Fruit fly (Drosophila melanogaster): ENCODE measurements around the gene CG15544.
A peak's percentile ranks its signal among the peaks of the same experiment; 100 is the strongest.

The CG15544 gene

dm6 chr3R:30797323-30797911, 30.2 kb upstream of the CG15544 start (continued):
- TF ChIP-seq chm (GFP tag; IDR thresholded peaks at IDR 0.05) (no peak), NC2β (GFP tag; optimal IDR thresholded peaks at IDR 0.05) (no peak), B-H1 (GFP tag; IDR thresholded peaks at IDR 0.05) (peak; percentile 49), CG3838 (GFP tag; optimal IDR thresholded peaks at IDR 0.05) (no peak), Hr3 (GFP tag; optimal IDR thresholded peaks at IDR 0.05) (peak; percentile 35), lov (optimal IDR thresholded peaks at IDR 0.05) (no peak), lov (GFP tag; IDR thresholded peaks at IDR 0.05) (no peak), sug (tag; optimal IDR thresholded peaks at IDR 0.05) (peak; percentile 45), sens (GFP tag) (peak; percentile 71), pan (optimal IDR thresholded peaks at IDR 0.05) (no peak), pan (GFP tag; optimal IDR thresholded peaks at IDR 0.05 in 1 of 2, IDR thresholded peaks at IDR 0.05 in 1 of 2) (peak in 1 of 2 experiments; percentile 72), CG10267 (tag; optimal IDR thresholded peaks at IDR 0.05) (peak; percentile 52), zen (tag; optimal IDR thresholded peaks at IDR 0.05) (peak; percentile 55), CG2116 (GFP tag; optimal IDR thresholded peaks at IDR 0.05) (no peak), crol (GFP tag; IDR thresholded peaks at IDR 0.05) (no peak), ranshi (GFP tag; IDR thresholded peaks at IDR 0.05) (peak; percentile 66), CG14014 (GFP tag; IDR thresholded peaks at IDR 0.05) (peak; percentile 79), CG12942 (GFP tag; optimal IDR thresholded peaks at IDR 0.05) (peak; percentile 50), CG11093 (GFP tag; IDR thresholded peaks at IDR 0.05) (peak; percentile 18; the same call in 1 of the 3 replicates), CG31441 (GFP tag; IDR thresholded peaks at IDR 0.05) (peak; percentile 57; the same call in 1 of the 2 replicates), zen2 (GFP tag; IDR thresholded peaks at IDR 0.05; ENCODE audit: partially characterized antibody) (no peak), CG10462 (GFP tag; optimal IDR thresholded peaks at IDR 0.05) (no peak), Nf-YB (GFP tag; optimal IDR thresholded peaks at IDR 0.05) (no peak), CG7357 (GFP tag; IDR thresholded peaks at IDR 0.05) (peak; percentile 44; the same call in 1 of the 3 replicates), CG2199 (GFP tag; IDR thresholded peaks at IDR 0.05) (no peak), CG1603 (tag; optimal IDR thresholded peaks at IDR 0.05) (peak; percentile 31), CG9215 (GFP tag; IDR thresholded peaks at IDR 0.05) (peak; percentile 61), CG6765 (GFP tag; optimal IDR thresholded peaks at IDR 0.05) (no peak), Optix (GFP tag; IDR thresholded peaks at IDR 0.05) (peak; percentile 39; the same call in 1 of the 3 replicates), CG30431 (GFP tag; optimal IDR thresholded peaks at IDR 0.05) (no peak), btn (GFP tag; optimal IDR thresholded peaks at IDR 0.05) (no peak), tap (tag; optimal IDR thresholded peaks at IDR 0.05) (no peak), fd3F (GFP tag; optimal IDR thresholded peaks at IDR 0.05) (peak; percentile 65), Six4 (GFP tag; optimal IDR thresholded peaks at IDR 0.05) (peak; percentile 10), CG12659 (GFP tag; optimal IDR thresholded peaks at IDR 0.05) (peak; percentile 42), CG11398 (GFP tag; optimal IDR thresholded peaks at IDR 0.05) (no peak), GATAe (GFP tag; conservative IDR thresholded peaks at IDR 0.05) (no peak), prd (optimal IDR thresholded peaks at IDR 0.05) (no peak), prd (GFP tag; IDR thresholded peaks at IDR 0.05) (peak; percentile 79), CG14667 (GFP tag; IDR thresholded peaks at IDR 0.05) (peak; percentile 44; the same call in 1 of the 2 replicates), D19B (GFP tag; optimal IDR thresholded peaks at IDR 0.05) (peak; percentile 95), CG8359 (GFP tag; optimal IDR thresholded peaks at IDR 0.05; ENCODE audit: borderline replicate concordance) (no peak), CG11695 (GFP tag; IDR thresholded peaks at IDR 0.05) (peak; percentile 62; the same call in 2 of the 3 replicates), Sox100B (GFP tag; optimal IDR thresholded peaks at IDR 0.05) (peak; percentile 60), Hsf (GFP tag; optimal IDR thresholded peaks at IDR 0.05) (peak; percentile 41), CG17829 (tag; optimal IDR thresholded peaks at IDR 0.05) (peak; percentile 60), caup (GFP tag; optimal IDR thresholded peaks at IDR 0.05; ENCODE audit: severe bottlenecking) (peak; percentile 60), sisA (GFP tag; IDR thresholded peaks at IDR 0.05) (peak; percentile 70), Dad (GFP tag; optimal IDR thresholded peaks at IDR 0.05) (peak; percentile 18), Sry-β (GFP tag; optimal IDR thresholded peaks at IDR 0.05) (no peak), CG15479 (GFP tag; optimal IDR thresholded peaks at IDR 0.05) (no peak)

All from whole organism, embryonic.